Worm (Caenorhabditis elegans) whole organism, midembryonic: ENCODE measurements around the gene T08A11.1.

Source experiments
- T22C8.4 ChIP-seq: fragments of 200-800 bp; sonication (Bioruptor generic); IDR thresholded peaks from 2 replicates; pipeline ENCODE4 v1.3.6; 2022; ENCODE audit warnings: missing genetic modification characterization, missing compliant biosample characterization
- cog-1 ChIP-seq: sonication (generic microtip); optimal IDR thresholded peaks from 2 replicates; lab custom pipeline; 2016; ENCODE audit warnings: missing genetic modification characterization, missing compliant biosample characterization
- flt-1 ChIP-seq: fragments of 200-800 bp; sonication (Bioruptor generic); IDR thresholded peaks from 2 replicates; pipeline ENCODE4 v1.3.6; 2022; ENCODE audit warnings: missing genetic modification characterization, missing compliant biosample characterization
- klf-2 ChIP-seq: fragments of 200-800 bp; sonication (Bioruptor generic); conservative IDR thresholded peaks from 2 replicates; pipeline ENCODE4 v1.3.6; 2022; ENCODE audit warnings: missing genetic modification reagents, missing genetic modification characterization, missing compliant biosample characterization
- med-1 ChIP-seq: sonication (generic microtip); optimal IDR thresholded peaks from 2 replicates; lab custom pipeline; 2017; ENCODE audit warnings: missing genetic modification characterization, mild to moderate bottlenecking, missing compliant biosample characterization, antibody characterized with exemption, missing genetic modification reagents; ENCODE audit not compliant: insufficient read depth
- ref-1 ChIP-seq: fragments of 200-800 bp; sonication (Bioruptor generic); conservative IDR thresholded peaks from 2 replicates; pipeline ENCODE4 v1.3.6; 2022; ENCODE audit warnings: missing genetic modification reagents, missing genetic modification characterization, missing compliant biosample characterization
- tab-1 ChIP-seq: fragments of 200-800 bp; sonication (Bioruptor generic); IDR thresholded peaks from 2 replicates; pipeline ENCODE4 v1.3.6; 2022; ENCODE audit warnings: missing genetic modification characterization, missing compliant biosample characterization
- ztf-23 ChIP-seq: fragments of 200-800 bp; sonication (Bioruptor generic); IDR thresholded peaks from 2 replicates; pipeline ENCODE4 v1.3.6; 2022; ENCODE audit warnings: missing genetic modification reagents, missing genetic modification characterization, missing compliant biosample characterization
- ztf-29 ChIP-seq: fragments of 200-800 bp; sonication (Bioruptor generic); IDR thresholded peaks from 2 replicates; pipeline ENCODE4 v1.3.6; 2022; ENCODE audit warnings: missing genetic modification reagents, missing genetic modification characterization, missing compliant biosample characterization

T08A11.1 gene

ce11 chrIII:4223668-4224127 is 39.2 kb downstream of the T08A11.1 start:
- TF ChIP-seq klf-2 (GFP tag; lab: Robert Waterston, UW) (no peak), T22C8.4 (GFP tag; lab: Robert Waterston, UW) (no peak), tab-1 (GFP tag; lab: Robert Waterston, UW) (no peak), med-1 (GFP tag; lab: Kevin White, UChicago) (no peak), flt-1 (GFP tag; lab: Robert Waterston, UW) (no peak), ztf-29 (GFP tag; lab: Robert Waterston, UW) (peak; percentile 39; the same call in 1 of the 2 replicates), ref-1 (no peak), ztf-23 (GFP tag; lab: Robert Waterston, UW) (no peak), cog-1 (peak; percentile 56)

- no peak for TF ChIP-seq ref-1
- no peak for TF ChIP-seq flt-1 (GFP tag; lab: Robert Waterston, UW)
- no peak for TF ChIP-seq ztf-23 (GFP tag; lab: Robert Waterston, UW)
- TF ChIP-seq med-1 (GFP tag; lab: Kevin White, UChicago) = no peak
- TF ChIP-seq klf-2 (GFP tag; lab: Robert Waterston, UW) = no peak
- TF ChIP-seq T22C8.4 (GFP tag; lab: Robert Waterston, UW) = no peak
- no peak for TF ChIP-seq ztf-29 (GFP tag; lab: Robert Waterston, UW)
- TF ChIP-seq tab-1 (GFP tag; lab: Robert Waterston, UW) = no peak
- no peak for TF ChIP-seq cog-1
Observed at ce11 chrIII:4221527-4221926, 41.4 kb downstream of the T08A11.1 start.

- no peak for TF ChIP-seq cog-1
- TF ChIP-seq klf-2 (GFP tag; lab: Robert Waterston, UW) = no peak
- TF ChIP-seq ref-1 = no peak
- no peak for TF ChIP-seq flt-1 (GFP tag; lab: Robert Waterston, UW)
- TF ChIP-seq ztf-29 (GFP tag; lab: Robert Waterston, UW) = no peak
- TF ChIP-seq tab-1 (GFP tag; lab: Robert Waterston, UW) = no peak
- TF ChIP-seq med-1 (GFP tag; lab: Kevin White, UChicago) = no peak
- TF ChIP-seq T22C8.4 (GFP tag; lab: Robert Waterston, UW) = no peak
- no peak for TF ChIP-seq ztf-23 (GFP tag; lab: Robert Waterston, UW)
Observed at ce11 chrIII:4220864-4221263, 42.1 kb downstream of the T08A11.1 start.

- TF ChIP-seq cog-1 = no peak
- TF ChIP-seq ztf-29 (GFP tag; lab: Robert Waterston, UW) = no peak
- TF ChIP-seq ref-1 = no peak
- TF ChIP-seq klf-2 (GFP tag; lab: Robert Waterston, UW) = no peak
- no peak for TF ChIP-seq ztf-23 (GFP tag; lab: Robert Waterston, UW)
- TF ChIP-seq med-1 (GFP tag; lab: Kevin White, UChicago) = no peak
- no peak for TF ChIP-seq tab-1 (GFP tag; lab: Robert Waterston, UW)
- no peak for TF ChIP-seq T22C8.4 (GFP tag; lab: Robert Waterston, UW)
- TF ChIP-seq flt-1 (GFP tag; lab: Robert Waterston, UW) = no peak
Observed at ce11 chrIII:4210661-4211060, 52.3 kb downstream of the T08A11.1 start.

ce11 chrIII:4209188-4209587 is 53.8 kb downstream of the T08A11.1 start, which contains the start of gene phlp-2:
phlp-2 (plus strand) TSS chrIII:4209488.
- no peak for TF ChIP-seq klf-2 (GFP tag; lab: Robert Waterston, UW)
- TF ChIP-seq med-1 (GFP tag; lab: Kevin White, UChicago) = no peak
- TF ChIP-seq ref-1 = no peak
- no peak for TF ChIP-seq tab-1 (GFP tag; lab: Robert Waterston, UW)
- no peak for TF ChIP-seq ztf-23 (GFP tag; lab: Robert Waterston, UW)
- no peak for TF ChIP-seq cog-1
- TF ChIP-seq flt-1 (GFP tag; lab: Robert Waterston, UW) = no peak
- no peak for TF ChIP-seq ztf-29 (GFP tag; lab: Robert Waterston, UW)
- TF ChIP-seq T22C8.4 (GFP tag; lab: Robert Waterston, UW) = no peak

ce11 chrIII:4208210-4208609 is 54.7 kb downstream of the T08A11.1 start:
- TF ChIP-seq klf-2 (GFP tag; lab: Robert Waterston, UW) = no peak
- no peak for TF ChIP-seq ref-1
- TF ChIP-seq cog-1 = no peak
- no peak for TF ChIP-seq ztf-29 (GFP tag; lab: Robert Waterston, UW)
- no peak for TF ChIP-seq med-1 (GFP tag; lab: Kevin White, UChicago)
- no peak for TF ChIP-seq tab-1 (GFP tag; lab: Robert Waterston, UW)
- TF ChIP-seq flt-1 (GFP tag; lab: Robert Waterston, UW) = no peak
- no peak for TF ChIP-seq T22C8.4 (GFP tag; lab: Robert Waterston, UW)
- no peak for TF ChIP-seq ztf-23 (GFP tag; lab: Robert Waterston, UW)

- TF ChIP-seq ztf-23 (GFP tag; lab: Robert Waterston, UW) (no peak), ztf-29 (GFP tag; lab: Robert Waterston, UW) (no peak), flt-1 (GFP tag; lab: Robert Waterston, UW) (no peak)
Observed at ce11 chrIII:4205751-4206327, 57.1 kb downstream of the T08A11.1 start, which contains the start of gene R74.8. R74.8 (plus strand) TSS chrIII:4206277.

ce11 chrIII:4204964-4205363 is 58.0 kb downstream of the T08A11.1 start:
- TF ChIP-seq ref-1 (no peak), klf-2 (GFP tag; lab: Robert Waterston, UW) (no peak)

ce11 chrIII:4204072-4204471 is 58.9 kb downstream of the T08A11.1 start, which contains the start of the genes pelo-1 and R74.7:
pelo-1 (minus strand) TSS chrIII:4204222.
R74.7 (plus strand) TSS chrIII:4204429.
- no peak for TF ChIP-seq ref-1
- no peak for TF ChIP-seq ztf-29 (GFP tag; lab: Robert Waterston, UW)
- no peak for TF ChIP-seq med-1 (GFP tag; lab: Kevin White, UChicago)
- no peak for TF ChIP-seq tab-1 (GFP tag; lab: Robert Waterston, UW)
- TF ChIP-seq T22C8.4 (GFP tag; lab: Robert Waterston, UW) = no peak
- no peak for TF ChIP-seq flt-1 (GFP tag; lab: Robert Waterston, UW)
- TF ChIP-seq cog-1 = no peak
- TF ChIP-seq ztf-23 (GFP tag; lab: Robert Waterston, UW) = no peak
- no peak for TF ChIP-seq klf-2 (GFP tag; lab: Robert Waterston, UW)
